Worm (Caenorhabditis elegans) whole organism, late embryonic: ENCODE measurements around the gene Y69E1A.5.

Experiments used
- ama-1 ChIP-seq: fragments of 150-350 bp; optimal IDR thresholded peaks from 2 replicates; lab custom pipeline; 2014
- ceh-31 ChIP-seq: sonication (generic microtip); optimal IDR thresholded peaks from 2 replicates; lab custom pipeline; 2016; ENCODE audit warnings: missing genetic modification characterization, missing compliant biosample characterization
- dve-1 ChIP-seq: sonication (generic microtip); optimal IDR thresholded peaks from 2 replicates; lab custom pipeline; 2017; ENCODE audit warnings: antibody characterized with exemption, mild to moderate bottlenecking, missing genetic modification characterization, missing compliant biosample characterization
- pag-3 ChIP-seq: sonication (generic microtip); optimal IDR thresholded peaks from 2 replicates; lab custom pipeline; 2016; ENCODE audit warnings: missing compliant biosample characterization, missing genetic modification characterization, borderline replicate concordance
- pha-4 ChIP-seq: fragments of 150-350 bp; optimal IDR thresholded peaks from 2 replicates; lab custom pipeline; 2018; ENCODE audit warnings: missing biosample characterization, missing genetic modification reagents, missing genetic modification characterization
- sox-4 ChIP-seq: sonication (generic microtip); optimal IDR thresholded peaks from 2 replicates; lab custom pipeline; 2017; ENCODE audit warnings: mild to moderate bottlenecking, missing genetic modification characterization, inconsistent platforms, missing compliant biosample characterization
- tbx-2 ChIP-seq: sonication (generic microtip); optimal IDR thresholded peaks from 2 replicates; lab custom pipeline; 2016; ENCODE audit warnings: missing genetic modification characterization, missing compliant biosample characterization
- ttx-3 ChIP-seq: sonication (generic microtip); optimal IDR thresholded peaks from 2 replicates; lab custom pipeline; 2016; ENCODE audit warnings: missing genetic modification reagents, missing genetic modification characterization, missing compliant biosample characterization

DNA sequence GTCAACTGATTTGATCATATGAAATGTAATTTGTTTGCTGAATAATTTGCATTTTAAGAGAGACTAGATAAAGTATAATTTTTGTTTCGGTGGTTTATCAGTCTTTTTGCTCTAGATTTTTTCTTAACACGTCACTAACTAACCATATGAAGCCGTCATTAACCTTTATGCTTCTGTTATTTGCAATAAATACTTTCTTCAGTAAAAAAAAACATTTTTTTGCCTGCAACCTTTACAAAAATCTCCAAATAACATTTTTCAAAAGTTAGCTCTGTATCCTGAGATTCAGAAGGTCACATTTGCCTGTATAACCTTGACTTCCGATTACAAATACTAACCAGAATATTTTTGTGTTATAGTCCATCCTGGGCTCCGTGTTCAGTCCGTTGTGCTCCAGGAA, 13.3 kb upstream of the Y69E1A.5 start:
- TF ChIP-seq ama-1 (lab: Kevin White, UChicago) (no peak), ttx-3 (tag; lab: Kevin White, UChicago) (no peak), ceh-31 (tag; lab: Kevin White, UChicago) (no peak), pag-3 (tag; lab: Kevin White, UChicago) (no peak), sox-4 (tag; lab: Kevin White, UChicago) (no peak), tbx-2 (tag; lab: Kevin White, UChicago) (no peak), dve-1 (tag; lab: Kevin White, UChicago) (no peak), pha-4 (tag; lab: Kevin White, UChicago) (no peak)
